Worm (Caenorhabditis elegans) whole organism, late embryonic: ENCODE measurements around the gene Y46H3C.7.

Experiments
- T23F11.4 ChIP-seq: fragments of 200-800 bp; sonication (Bioruptor generic); optimal IDR thresholded peaks from 2 replicates; lab custom pipeline; 2018; ENCODE audit warnings: mild to moderate bottlenecking, missing genetic modification characterization, missing compliant biosample characterization
- ahr-1 ChIP-seq: sonication (generic microtip); optimal IDR thresholded peaks from 2 replicates; lab custom pipeline; 2016; ENCODE audit warnings: missing genetic modification characterization, missing compliant biosample characterization
- ama-1 ChIP-seq: fragments of 150-350 bp; optimal IDR thresholded peaks from 2 replicates; lab custom pipeline; 2014
- ceh-18 ChIP-seq: sonication (generic microtip); optimal IDR thresholded peaks from 2 replicates; lab custom pipeline; 2016; ENCODE audit warnings: missing genetic modification characterization, missing compliant biosample characterization
- ceh-2 ChIP-seq: sonication (generic microtip); optimal IDR thresholded peaks from 2 replicates; lab custom pipeline; 2016; ENCODE audit warnings: missing genotype, missing genetic modification characterization, missing compliant biosample characterization
- ceh-30 ChIP-seq: fragments of 150-350 bp; optimal IDR thresholded peaks from 2 replicates; lab custom pipeline; 2014; ENCODE audit warnings: missing biosample characterization, missing genetic modification characterization
- ceh-31 ChIP-seq: sonication (generic microtip); optimal IDR thresholded peaks from 2 replicates; lab custom pipeline; 2016; ENCODE audit warnings: missing genetic modification characterization, missing compliant biosample characterization
- ceh-34 ChIP-seq: sonication (generic microtip); optimal IDR thresholded peaks from 2 replicates; lab custom pipeline; 2016; ENCODE audit warnings: mild to moderate bottlenecking, missing genetic modification characterization, missing compliant biosample characterization
- hlh-8 ChIP-seq: sonication (generic microtip); optimal IDR thresholded peaks from 2 replicates; lab custom pipeline; 2016; ENCODE audit warnings: missing genotype, missing genetic modification characterization, missing compliant biosample characterization
- lin-11 ChIP-seq: fragments of 200-800 bp; sonication (Bioruptor generic); optimal IDR thresholded peaks from 2 replicates; lab custom pipeline; 2018; ENCODE audit warnings: mild to moderate bottlenecking, missing genetic modification characterization, missing compliant biosample characterization
- nhr-232 ChIP-seq: sonication (generic microtip); optimal IDR thresholded peaks from 2 replicates; lab custom pipeline; 2016; ENCODE audit warnings: missing genetic modification characterization, missing compliant biosample characterization
- pat-9 ChIP-seq: fragments of 200-800 bp; sonication (Bioruptor generic); optimal IDR thresholded peaks from 2 replicates; lab custom pipeline; 2018; ENCODE audit warnings: mild to moderate bottlenecking, missing genetic modification characterization, moderate library complexity, missing compliant biosample characterization
- sox-4 ChIP-seq: sonication (generic microtip); optimal IDR thresholded peaks from 2 replicates; lab custom pipeline; 2017; ENCODE audit warnings: mild to moderate bottlenecking, missing genetic modification characterization, inconsistent platforms, missing compliant biosample characterization
- ttx-3 ChIP-seq: sonication (generic microtip); optimal IDR thresholded peaks from 2 replicates; lab custom pipeline; 2016; ENCODE audit warnings: missing genetic modification reagents, missing genetic modification characterization, missing compliant biosample characterization

DNA sequence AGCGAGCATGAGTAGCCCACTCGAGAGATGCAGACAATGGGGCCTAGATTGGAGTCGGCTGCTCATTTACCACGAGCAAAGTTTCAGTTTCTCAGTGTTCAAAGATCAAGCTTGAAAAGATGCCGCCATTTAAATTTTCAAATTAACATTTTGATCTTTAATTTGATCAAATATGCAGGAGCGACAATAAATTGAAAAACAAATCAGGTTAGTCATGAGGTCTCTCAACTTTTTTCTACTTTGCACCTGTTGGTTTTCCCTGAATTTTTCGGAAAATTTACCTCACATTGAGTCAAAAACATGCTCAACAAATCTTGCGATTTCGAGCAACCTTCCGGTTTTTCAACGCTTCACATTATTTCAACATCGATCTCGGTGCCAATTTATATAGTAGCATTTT lies 8.5 kb downstream of the Y46H3C.7 start, which contains the start of gene srh-5:
- TF ChIP-seq nhr-232 (tag; lab: Kevin White, UChicago) (no peak), ceh-31 (tag; lab: Kevin White, UChicago) (no peak), ceh-34 (tag; lab: Kevin White, UChicago) (no peak), sox-4 (tag; lab: Kevin White, UChicago) (no peak), ceh-18 (tag; lab: Kevin White, UChicago) (no peak), hlh-8 (tag; lab: Kevin White, UChicago) (no peak), pat-9 (tag; lab: Kevin White, UChicago) (no peak), ttx-3 (tag; lab: Kevin White, UChicago) (no peak), T23F11.4 (GFP tag; lab: Kevin White, UChicago) (no peak), ceh-2 (no peak), ceh-30 (tag; lab: Kevin White, UChicago) (no peak), lin-11 (tag; lab: Kevin White, UChicago) (no peak), ama-1 (lab: Kevin White, UChicago) (no peak), ahr-1 (tag; lab: Kevin White, UChicago) (no peak)
